Fruit fly (Drosophila melanogaster) whole organism, embryonic: ENCODE results near the gene Amun.

ENCODE experiments used
- Adf1 ChIP-seq: fragments of 200-800 bp; sonication (Bioruptor generic); IDR thresholded peaks from 2 replicates; pipeline ENCODE4 v1.3.6; 2022; ENCODE audit warnings: missing biosample characterization, missing genetic modification characterization
- Bgb ChIP-seq: fragments of 200-800 bp; sonication (Bioruptor generic); IDR thresholded peaks from 2 replicates; pipeline ENCODE4 v1.3.6; 2022; ENCODE audit warnings: missing biosample characterization, missing genetic modification characterization; ENCODE audit not compliant: partially characterized antibody
- CG10959 ChIP-seq: fragments of 200-800 bp; sonication (Bioruptor generic); IDR thresholded peaks from 2 replicates; pipeline ENCODE4 v1.3.6; 2022; ENCODE audit warnings: missing biosample characterization, missing genetic modification characterization
- CG12769 ChIP-seq: fragments of 200-800 bp; sonication (Bioruptor generic); optimal IDR thresholded peaks from 2 replicates; lab custom pipeline; 2019; ENCODE audit warnings: missing biosample characterization, mild to moderate bottlenecking, missing genetic modification characterization, moderate library complexity
- CG14710 ChIP-seq: fragments of 200-800 bp; sonication (Bioruptor generic); optimal IDR thresholded peaks from 3 replicates; lab custom pipeline; 2019; ENCODE audit warnings: missing biosample characterization, mild to moderate bottlenecking, missing genetic modification characterization, moderate library complexity
- CG15269 ChIP-seq: fragments of 200-800 bp; sonication (Bioruptor generic); optimal IDR thresholded peaks from 2 replicates; lab custom pipeline; 2018; ENCODE audit warnings: missing biosample characterization, mild to moderate bottlenecking, missing genetic modification characterization, moderate library complexity
- CG1602 ChIP-seq: fragments of 200-800 bp; sonication (Bioruptor generic); optimal IDR thresholded peaks from 3 replicates; lab custom pipeline; 2016; ENCODE audit warnings: missing biosample characterization, missing genetic modification characterization
- CG3065 ChIP-seq: fragments of 200-800 bp; sonication (Bioruptor generic); optimal IDR thresholded peaks from 2 replicates; lab custom pipeline; 2016; ENCODE audit warnings: missing biosample characterization, missing genetic modification characterization
- CG32532 ChIP-seq: fragments of 200-800 bp; sonication (Bioruptor generic); IDR thresholded peaks from 2 replicates; pipeline ENCODE4 v1.3.6; 2022; ENCODE audit warnings: missing biosample characterization, missing genetic modification characterization
- CG33213 ChIP-seq: fragments of 200-800 bp; sonication (Bioruptor generic); optimal IDR thresholded peaks from 3 replicates; lab custom pipeline; 2016; ENCODE audit warnings: missing biosample characterization, missing genetic modification characterization
- CG34422 ChIP-seq: fragments of 200-800 bp; sonication (Bioruptor generic); IDR thresholded peaks from 3 replicates; pipeline ENCODE4 v1.3.6; 2022; ENCODE audit warnings: missing biosample characterization, missing genetic modification characterization
- CG43689 ChIP-seq: fragments of 200-800 bp; sonication (Bioruptor generic); IDR thresholded peaks from 2 replicates; pipeline ENCODE4 v1.3.6; 2022; ENCODE audit warnings: missing biosample characterization, missing genetic modification characterization
- CG4854 ChIP-seq: fragments of 200-800 bp; sonication (Bioruptor generic); optimal IDR thresholded peaks from 2 replicates; lab custom pipeline; 2016; ENCODE audit warnings: missing biosample characterization, missing genetic modification characterization, inconsistent platforms
- CG5953 ChIP-seq: fragments of 200-800 bp; sonication (Bioruptor generic); IDR thresholded peaks from 2 replicates; pipeline ENCODE4 v1.3.6; 2022; ENCODE audit warnings: missing biosample characterization, missing genetic modification characterization
- CG6683 ChIP-seq: fragments of 200-800 bp; sonication (Bioruptor generic); optimal IDR thresholded peaks from 2 replicates; lab custom pipeline; 2017; ENCODE audit warnings: missing biosample characterization, mild to moderate bottlenecking, missing genetic modification characterization, missing genetic modification reagents
- CG6689 ChIP-seq: fragments of 200-800 bp; sonication (Bioruptor generic); IDR thresholded peaks from 2 replicates; pipeline ENCODE4 v1.3.6; 2022; ENCODE audit warnings: missing biosample characterization, missing genetic modification characterization
- CG6854 ChIP-seq: fragments of 200-800 bp; sonication (Bioruptor generic); optimal IDR thresholded peaks from 3 replicates; lab custom pipeline; 2017; ENCODE audit warnings: missing biosample characterization, mild to moderate bottlenecking, missing genetic modification characterization
- CG7745 ChIP-seq: fragments of 200-800 bp; sonication (Bioruptor generic); optimal IDR thresholded peaks from 2 replicates; lab custom pipeline; 2018; ENCODE audit warnings: missing biosample characterization, mild to moderate bottlenecking, missing genetic modification characterization, moderate library complexity
- CG7839 ChIP-seq: fragments of 200-800 bp; sonication (Bioruptor generic); optimal IDR thresholded peaks from 3 replicates; lab custom pipeline; 2018; ENCODE audit warnings: missing biosample characterization, mild to moderate bottlenecking, missing genetic modification characterization, moderate library complexity
- CG9215 ChIP-seq: fragments of 200-800 bp; sonication (Bioruptor generic); IDR thresholded peaks from 2 replicates; pipeline ENCODE4 v1.3.6; 2022; ENCODE audit warnings: missing biosample characterization, missing genetic modification characterization
- CHES-1-like ChIP-seq: fragments of 200-800 bp; sonication (Bioruptor generic); optimal IDR thresholded peaks from 2 replicates; lab custom pipeline; 2016; ENCODE audit warnings: missing biosample characterization, missing genetic modification characterization
- Chrac-16 ChIP-seq: fragments of 200-800 bp; sonication (Bioruptor generic); optimal IDR thresholded peaks from 3 replicates; lab custom pipeline; 2016; ENCODE audit warnings: missing biosample characterization, missing genetic modification characterization
- CrebB ChIP-seq: fragments of 200-800 bp; sonication (Bioruptor generic); optimal IDR thresholded peaks from 3 replicates; lab custom pipeline; 2018; ENCODE audit warnings: missing biosample characterization, mild to moderate bottlenecking, missing genetic modification characterization
- D ChIP-seq, 2 experiments: fragments of 200-800 bp in 1 of 2; fragments of >200 bp in 1 of 2; sonication (Bioruptor generic) in 1 of 2; optimal IDR thresholded peaks; 2 replicates in 1 of 2; 3 replicates in 1 of 2; lab custom pipeline; 2017; ENCODE audit warnings: mild to moderate bottlenecking in 1 of 2, missing biosample characterization in 1 of 2, missing genetic modification characterization in 1 of 2, missing genetic modification reagents in 1 of 2
- Dad ChIP-seq: fragments of 200-800 bp; sonication (Bioruptor generic); optimal IDR thresholded peaks from 3 replicates; lab custom pipeline; 2016; ENCODE audit warnings: missing biosample characterization, missing genetic modification characterization
- Dip3 ChIP-seq: fragments of 200-800 bp; sonication (Bioruptor generic); optimal IDR thresholded peaks from 3 replicates; lab custom pipeline; 2016; ENCODE audit warnings: missing biosample characterization, missing genetic modification characterization
- ERR ChIP-seq: fragments of 200-800 bp; sonication (Bioruptor generic); optimal IDR thresholded peaks from 2 replicates; lab custom pipeline; 2016; ENCODE audit warnings: missing biosample characterization, missing genetic modification characterization
- HLHmδ ChIP-seq: fragments of 200-800 bp; sonication (Bioruptor generic); optimal IDR thresholded peaks from 2 replicates; lab custom pipeline; 2018; ENCODE audit warnings: missing biosample characterization, mild to moderate bottlenecking, missing genetic modification characterization, moderate library complexity
- Hr78 ChIP-seq, 2 experiments: fragments of 200-800 bp in 1 of 2; fragments of >200 bp in 1 of 2; sonication (Bioruptor generic) in 1 of 2; optimal IDR thresholded peaks; 2 replicates each; lab custom pipeline; 2017 to 2019; ENCODE audit warnings: missing biosample characterization in 2 of 2, missing genetic modification characterization in 2 of 2, mild to moderate bottlenecking in 1 of 2, moderate library complexity in 1 of 2
- Nf-YB ChIP-seq: fragments of 200-800 bp; sonication (Bioruptor generic); optimal IDR thresholded peaks from 3 replicates; lab custom pipeline; 2019; ENCODE audit warnings: missing biosample characterization, mild to moderate bottlenecking, missing genetic modification characterization, moderate library complexity
- Sox102F ChIP-seq: fragments of 200-800 bp; sonication (Bioruptor generic); optimal IDR thresholded peaks from 2 replicates; lab custom pipeline; 2018; ENCODE audit warnings: missing biosample characterization, mild to moderate bottlenecking, missing genetic modification characterization, moderate library complexity
- cg ChIP-seq: fragments of 200-800 bp; sonication (Bioruptor generic); optimal IDR thresholded peaks from 3 replicates; lab custom pipeline; 2019; ENCODE audit warnings: missing biosample characterization, mild to moderate bottlenecking, missing genetic modification characterization, moderate library complexity
- chinmo ChIP-seq: fragments of 200-800 bp; sonication (Bioruptor generic); IDR thresholded peaks from 4 replicates; pipeline ENCODE4 v1.3.6; 2022; ENCODE audit warnings: missing biosample characterization, missing genetic modification characterization; ENCODE audit not compliant: partially characterized antibody
- crc ChIP-seq: fragments of 200-800 bp; sonication (Bioruptor generic); optimal IDR thresholded peaks from 2 replicates; lab custom pipeline; 2016; ENCODE audit warnings: missing biosample characterization, missing genetic modification characterization
- dati ChIP-seq: fragments of 200-800 bp; sonication (Bioruptor generic); IDR thresholded peaks from 2 replicates; pipeline ENCODE4 v1.3.6; 2022; ENCODE audit warnings: missing biosample characterization, missing genetic modification characterization
- fd3F ChIP-seq: fragments of 200-800 bp; sonication (Bioruptor generic); optimal IDR thresholded peaks from 2 replicates; lab custom pipeline; 2018; ENCODE audit warnings: missing biosample characterization, mild to moderate bottlenecking, missing genetic modification characterization, moderate library complexity
- gt ChIP-seq: fragments of 200-800 bp; sonication (Bioruptor generic); IDR thresholded peaks from 2 replicates; pipeline ENCODE4 v1.3.6; 2022; ENCODE audit warnings: missing biosample characterization, missing genetic modification characterization
- hb ChIP-seq: fragments of 200-800 bp; sonication (Bioruptor generic); IDR thresholded peaks from 3 replicates; pipeline ENCODE4 v1.3.6; 2022; ENCODE audit warnings: missing biosample characterization, missing genetic modification characterization; ENCODE audit not compliant: partially characterized antibody
- hth ChIP-seq: fragments of >200 bp; optimal IDR thresholded peaks from 2 replicates; lab custom pipeline; 2017; ENCODE audit warnings: inconsistent platforms
- inv ChIP-seq: fragments of 200-800 bp; sonication (Bioruptor generic); IDR thresholded peaks from 2 replicates; pipeline ENCODE4 v1.3.6; 2022; ENCODE audit warnings: missing biosample characterization, missing genetic modification characterization; ENCODE audit not compliant: partially characterized antibody
- knrl ChIP-seq: fragments of 200-800 bp; sonication (Bioruptor generic); IDR thresholded peaks from 3 replicates; pipeline ENCODE4 v1.3.6; 2022; ENCODE audit warnings: missing biosample characterization, missing genetic modification characterization; ENCODE audit not compliant: partially characterized antibody
- lmd ChIP-seq: fragments of 200-800 bp; sonication (Bioruptor generic); IDR thresholded peaks from 2 replicates; pipeline ENCODE4 v1.3.6; 2022; ENCODE audit warnings: missing biosample characterization, missing genetic modification characterization
- p53 ChIP-seq: fragments of 200-800 bp; sonication (Bioruptor generic); optimal IDR thresholded peaks from 2 replicates; lab custom pipeline; 2016; ENCODE audit warnings: missing biosample characterization, missing genetic modification characterization
- rib ChIP-seq: fragments of 200-800 bp; sonication (Bioruptor generic); IDR thresholded peaks from 2 replicates; pipeline ENCODE4 v1.3.6; 2022; ENCODE audit warnings: missing biosample characterization, missing genetic modification characterization
- sens ChIP-seq: fragments of 200-800 bp; sonication (Bioruptor generic); peaks from one replicate; lab custom pipeline; 2016; ENCODE audit warnings: missing biosample characterization, missing genetic modification characterization
- slp2 ChIP-seq: fragments of 200-800 bp; sonication (Bioruptor generic); optimal IDR thresholded peaks from 2 replicates; lab custom pipeline; 2016; ENCODE audit warnings: missing biosample characterization, missing genetic modification characterization
- stwl ChIP-seq: fragments of 200-800 bp; sonication (Bioruptor generic); optimal IDR thresholded peaks from 3 replicates; lab custom pipeline; 2018; ENCODE audit warnings: missing biosample characterization, mild to moderate bottlenecking, missing genetic modification characterization, moderate library complexity
- tin ChIP-seq: fragments of 200-800 bp; sonication (Bioruptor generic); optimal IDR thresholded peaks from 3 replicates; lab custom pipeline; 2016; ENCODE audit warnings: missing biosample characterization, missing genetic modification characterization
- wor ChIP-seq: fragments of 200-800 bp; sonication (Bioruptor generic); IDR thresholded peaks from 2 replicates; pipeline ENCODE4 v1.3.6; 2022; ENCODE audit warnings: missing biosample characterization, missing genetic modification characterization

Gene Amun

DNA sequence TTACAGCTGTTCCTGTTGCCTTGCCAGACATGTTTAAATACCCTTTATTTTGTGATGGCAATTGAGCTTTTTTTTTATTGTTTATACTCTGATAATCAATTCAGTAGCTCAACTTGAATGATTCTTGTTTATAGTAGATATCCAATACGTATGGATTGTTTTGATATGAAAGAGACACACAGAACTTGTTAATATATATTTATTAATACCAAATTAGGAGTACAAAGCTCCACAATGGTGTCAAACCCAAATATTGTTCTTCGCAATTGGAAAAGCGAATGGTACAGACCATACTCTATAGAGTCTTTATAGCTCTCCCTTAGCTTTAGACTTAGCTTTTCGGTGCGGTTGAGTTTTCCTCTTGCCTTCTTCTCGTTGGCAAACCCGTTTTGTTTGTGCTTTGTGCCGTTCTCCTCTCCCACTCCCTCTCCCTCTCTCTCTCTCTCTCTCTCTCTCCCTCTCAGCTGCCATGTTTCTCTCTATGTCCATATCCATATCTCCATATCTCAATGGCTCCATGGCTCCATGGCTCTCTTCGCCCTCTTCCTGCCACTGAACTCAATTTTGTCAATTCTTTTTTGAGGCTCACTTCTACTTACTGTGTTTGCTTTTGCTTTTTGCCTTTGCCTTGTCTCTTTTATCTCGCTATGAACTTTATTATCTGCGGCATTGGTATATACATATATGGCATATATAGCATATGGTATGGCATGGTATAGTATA is 29.3 kb downstream of the Amun start (continued):
- TF ChIP-seq Nf-YB (GFP tag; lab: Kevin White, UChicago): peak; percentile 21
- no peak for TF ChIP-seq CG3065
- no peak for TF ChIP-seq p53 (GFP tag; lab: Kevin White, UChicago)
- no peak for TF ChIP-seq Chrac-16 (GFP tag; lab: Kevin White, UChicago)
- TF ChIP-seq chinmo (GFP tag; lab: Robert Waterston, UW): peak; percentile 87; the same call in 2 of the 4 replicates
- TF ChIP-seq wor (GFP tag; lab: Robert Waterston, UW): no peak
- TF ChIP-seq CHES-1-like (GFP tag; lab: Kevin White, UChicago): peak; percentile 13
- no peak for TF ChIP-seq dati (GFP tag; lab: Robert Waterston, UW)
- TF ChIP-seq CG4854: peak; percentile 15
- no peak for TF ChIP-seq CG10959 (GFP tag; lab: Robert Waterston, UW)
- no peak for TF ChIP-seq rib
- no peak for TF ChIP-seq CG6689
- TF ChIP-seq Bgb (GFP tag; lab: Robert Waterston, UW): no peak; the same call in 1 of the 2 replicates
- TF ChIP-seq CG6854 (GFP tag; lab: Kevin White, UChicago): peak; percentile 74
- TF ChIP-seq stwl (tag; lab: Kevin White, UChicago): no peak
- no peak for TF ChIP-seq hth (lab: Kevin White, UChicago)
- TF ChIP-seq CG7839 (tag; lab: Kevin White, UChicago): no peak
- no peak for TF ChIP-seq Dad (GFP tag; lab: Kevin White, UChicago)
- no peak for TF ChIP-seq CG1602 (GFP tag; lab: Kevin White, UChicago)
- peak; percentile 69; the same call in 1 of the 2 replicates for TF ChIP-seq CG32532 (GFP tag; lab: Robert Waterston, UW)
- peak; percentile 18 for TF ChIP-seq CG33213 (GFP tag; lab: Kevin White, UChicago)
- TF ChIP-seq Sox102F (GFP tag; lab: Kevin White, UChicago): no peak
- TF ChIP-seq hb (GFP tag; lab: Robert Waterston, UW): no peak
- peak in 1 of 2 experiments; percentile 86 for TF ChIP-seq Hr78 (GFP tag; optimal IDR thresholded peaks at IDR 0.05; lab: Kevin White, UChicago)
- no peak for TF ChIP-seq lmd (GFP tag; lab: Robert Waterston, UW)
- TF ChIP-seq sens: peak; percentile 85
- peak; percentile 24 for TF ChIP-seq cg
- TF ChIP-seq CG6683: peak; percentile 61
- no peak for TF ChIP-seq fd3F
- no peak for TF ChIP-seq Dip3 (GFP tag; lab: Kevin White, UChicago)
- TF ChIP-seq slp2 (GFP tag; lab: Kevin White, UChicago): no peak
- no peak for TF ChIP-seq gt (GFP tag; lab: Robert Waterston, UW)
- no peak for TF ChIP-seq ERR (GFP tag; lab: Kevin White, UChicago)
- no peak for TF ChIP-seq CG7745 (tag; lab: Kevin White, UChicago)
- no peak for TF ChIP-seq CG34422 (GFP tag; lab: Robert Waterston, UW)
- TF ChIP-seq CG15269 (tag; lab: Kevin White, UChicago): peak; percentile 55
- TF ChIP-seq CG12769 (tag; lab: Kevin White, UChicago): peak; percentile 19
- peak; percentile 72 for TF ChIP-seq HLHmδ (GFP tag; lab: Kevin White, UChicago)
- TF ChIP-seq CG14710 (tag; lab: Kevin White, UChicago): no peak
- TF ChIP-seq crc (GFP tag; lab: Kevin White, UChicago): peak; percentile 6
- peak; percentile 72 for TF ChIP-seq CrebB (tag; lab: Kevin White, UChicago)
- TF ChIP-seq D (optimal IDR thresholded peaks at IDR 0.05; lab: Kevin White, UChicago): no peak
- TF ChIP-seq D (GFP tag; optimal IDR thresholded peaks at IDR 0.05; lab: Kevin White, UChicago): no peak
- TF ChIP-seq CG43689: no peak
- TF ChIP-seq inv: no peak
- no peak for TF ChIP-seq CG9215 (GFP tag; lab: Robert Waterston, UW)
- no peak for TF ChIP-seq CG5953 (GFP tag; lab: Robert Waterston, UW)
- peak; percentile 28; the same call in 1 of the 2 replicates for TF ChIP-seq Adf1 (GFP tag; lab: Robert Waterston, UW)
- TF ChIP-seq tin: no peak
- TF ChIP-seq knrl (GFP tag; lab: Robert Waterston, UW): no peak
